Worm (Caenorhabditis elegans) whole organism, early embryonic: Measurements from ENCODE around the gene irld-21.

Experiments
- B0310.2 ChIP-seq: sonication (generic microtip); optimal IDR thresholded peaks from 2 replicates; lab custom pipeline; 2016; ENCODE audit warnings: mild to moderate bottlenecking, missing genetic modification characterization, missing compliant biosample characterization
- F13C5.2 ChIP-seq: sonication (generic microtip); optimal IDR thresholded peaks from 2 replicates; lab custom pipeline; 2017; ENCODE audit warnings: mild to moderate bottlenecking, missing genetic modification characterization, inconsistent platforms, missing compliant biosample characterization
- aly-1 ChIP-seq: sonication (generic microtip); optimal IDR thresholded peaks from 2 replicates; lab custom pipeline; 2016; ENCODE audit warnings: missing genetic modification characterization, missing compliant biosample characterization
- ama-1 ChIP-seq: fragments of 150-350 bp; optimal IDR thresholded peaks from 2 replicates; lab custom pipeline; 2014
- ceh-13 ChIP-seq: fragments of 200-800 bp; sonication (Bioruptor generic); optimal IDR thresholded peaks from 2 replicates; lab custom pipeline; 2018; ENCODE audit warnings: mild to moderate bottlenecking, missing genetic modification characterization, missing compliant biosample characterization
- ets-7 ChIP-seq: sonication (generic microtip); optimal IDR thresholded peaks from 2 replicates; lab custom pipeline; 2016; ENCODE audit warnings: missing genotype, missing genetic modification characterization, missing compliant biosample characterization
- flt-1 ChIP-seq: fragments of 200-800 bp; sonication (Bioruptor generic); IDR thresholded peaks from 2 replicates; pipeline ENCODE4 v1.3.6; 2022; ENCODE audit warnings: missing genetic modification characterization, missing compliant biosample characterization
- hmbx-1 ChIP-seq: sonication (generic microtip); optimal IDR thresholded peaks from 2 replicates; lab custom pipeline; 2016; ENCODE audit warnings: mild to moderate bottlenecking, missing genetic modification characterization, missing compliant biosample characterization
- hmg-4 ChIP-seq: fragments of 200-800 bp; sonication (Bioruptor generic); optimal IDR thresholded peaks from 2 replicates; lab custom pipeline; 2018; ENCODE audit warnings: mild to moderate bottlenecking, missing genetic modification characterization, missing compliant biosample characterization
- hnd-1 ChIP-seq: sonication (generic microtip); optimal IDR thresholded peaks from 2 replicates; lab custom pipeline; 2016; ENCODE audit warnings: missing genetic modification characterization, missing compliant biosample characterization
- pes-1 ChIP-seq: fragments of 200-800 bp; sonication (Bioruptor generic); IDR thresholded peaks from 2 replicates; pipeline ENCODE4 v1.3.6; 2022; ENCODE audit warnings: missing genetic modification reagents, missing genetic modification characterization, missing compliant biosample characterization
- scrt-1 ChIP-seq: fragments of 200-800 bp; sonication (Bioruptor generic); IDR thresholded peaks from 2 replicates; pipeline ENCODE4 v1.3.6; 2022; ENCODE audit warnings: missing genetic modification characterization, missing compliant biosample characterization
- sea-1 ChIP-seq: fragments of 200-800 bp; sonication (Bioruptor generic); conservative IDR thresholded peaks from 2 replicates; pipeline ENCODE4 v1.3.6; 2022; ENCODE audit warnings: missing genetic modification characterization, missing compliant biosample characterization
- tbx-11 ChIP-seq: fragments of 200-800 bp; sonication (Bioruptor generic); IDR thresholded peaks from 2 replicates; pipeline ENCODE4 v1.3.6; 2022; ENCODE audit warnings: missing genetic modification characterization, missing compliant biosample characterization
- tbx-37 ChIP-seq: fragments of 200-800 bp; sonication (Bioruptor generic); conservative IDR thresholded peaks from 2 replicates; pipeline ENCODE4 v1.3.6; 2022; ENCODE audit warnings: missing genetic modification reagents, missing genetic modification characterization, missing compliant biosample characterization
- tra-4 ChIP-seq: sonication (generic microtip); optimal IDR thresholded peaks from 2 replicates; lab custom pipeline; 2017; ENCODE audit warnings: missing genetic modification characterization, missing compliant biosample characterization

irld-21 gene

DNA sequence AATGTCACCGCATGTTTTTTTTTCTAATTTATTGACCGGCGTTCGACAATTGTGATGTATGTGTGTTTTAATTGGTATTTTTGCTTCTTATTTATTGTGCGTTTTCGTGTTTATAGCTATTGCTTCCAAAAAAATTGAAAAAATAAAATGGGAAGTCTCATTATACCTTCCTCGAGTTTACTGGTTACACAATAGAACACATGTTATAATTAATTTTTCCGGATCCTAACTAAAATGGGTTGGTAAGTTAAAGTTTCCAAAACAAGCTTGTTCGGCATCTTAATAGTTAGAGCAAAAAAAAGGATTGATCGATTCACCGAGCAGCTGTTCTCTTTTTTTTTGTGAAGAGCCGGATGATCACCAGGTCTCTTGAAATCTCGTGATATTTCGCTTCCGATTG is 33.4 kb upstream of the irld-21 start, which contains the start of gene ttr-54:
Gene ttr-54, plus strand, starts transcription at position 301 of the 400 bp plus-strand sequence.
- TF ChIP-seq aly-1 = no peak

ce11 chrIV:10153479-10153878 is 31.4 kb upstream of the irld-21 start:
- no peak for TF ChIP-seq hnd-1 (tag; lab: Kevin White, UChicago)
- no peak for TF ChIP-seq aly-1
- TF ChIP-seq ceh-13 (GFP tag; lab: Kevin White, UChicago) = no peak
- no peak for TF ChIP-seq sea-1 (GFP tag; lab: Robert Waterston, UW)
- no peak for TF ChIP-seq scrt-1 (GFP tag; lab: Robert Waterston, UW)
- no peak for TF ChIP-seq flt-1 (GFP tag; lab: Robert Waterston, UW)

- TF ChIP-seq tra-4 (tag; lab: Kevin White, UChicago) (no peak), ceh-13 (GFP tag; lab: Kevin White, UChicago) (no peak), ama-1 (no peak), tbx-37 (GFP tag; lab: Robert Waterston, UW) (no peak), ets-7 (tag; lab: Kevin White, UChicago) (no peak), pes-1 (no peak)
These were observed 29.4 kb upstream of the irld-21 start, which contains the start of gene copg-1 for ce11 chrIV:10151439-10151997. copg-1 (plus strand) TSS chrIV:10151947.

- TF ChIP-seq hmbx-1 (tag; lab: Kevin White, UChicago) (no peak), ets-7 (tag; lab: Kevin White, UChicago) (no peak), sea-1 (GFP tag; lab: Robert Waterston, UW) (no peak), tra-4 (tag; lab: Kevin White, UChicago) (no peak), aly-1 (no peak), ceh-13 (GFP tag; lab: Kevin White, UChicago) (no peak), B0310.2 (tag; lab: Kevin White, UChicago) (no peak), hnd-1 (tag; lab: Kevin White, UChicago) (no peak), scrt-1 (GFP tag; lab: Robert Waterston, UW) (no peak), tbx-37 (GFP tag; lab: Robert Waterston, UW) (no peak), pes-1 (no peak), ama-1 (no peak)
These were observed 28.5 kb upstream of the irld-21 start, which contains the start of gene tsp-12 for ce11 chrIV:10150552-10151004. tsp-12 (minus strand) TSS chrIV:10150602.

ce11 chrIV:10148938-10149337 is 26.8 kb upstream of the irld-21 start, which contains the start of gene pigs-1:
pigs-1 (minus strand) TSS chrIV:10149038.
- TF ChIP-seq aly-1 = no peak
- TF ChIP-seq pes-1 = no peak
- no peak for TF ChIP-seq B0310.2 (tag; lab: Kevin White, UChicago)
- TF ChIP-seq F13C5.2 (tag; lab: Kevin White, UChicago) = no peak
- no peak for TF ChIP-seq sea-1 (GFP tag; lab: Robert Waterston, UW)
- no peak for TF ChIP-seq hmbx-1 (tag; lab: Kevin White, UChicago)
- no peak for TF ChIP-seq tra-4 (tag; lab: Kevin White, UChicago)
- TF ChIP-seq ama-1 = no peak
- no peak for TF ChIP-seq scrt-1 (GFP tag; lab: Robert Waterston, UW)
- no peak for TF ChIP-seq tbx-11 (GFP tag; lab: Robert Waterston, UW)
- TF ChIP-seq flt-1 (GFP tag; lab: Robert Waterston, UW) = no peak
- no peak for TF ChIP-seq hnd-1 (tag; lab: Kevin White, UChicago)
- TF ChIP-seq ceh-13 (GFP tag; lab: Kevin White, UChicago) = no peak

- TF ChIP-seq hnd-1 (tag; lab: Kevin White, UChicago) = no peak
- TF ChIP-seq ceh-13 (GFP tag; lab: Kevin White, UChicago) = no peak
These were observed 24.8 kb upstream of the irld-21 start, which contains the start of gene T14G10.8 for ce11 chrIV:10146885-10147284. T14G10.8 (minus strand) TSS chrIV:10146985.

ce11 chrIV:10144909-10145308 is 22.8 kb upstream of the irld-21 start:
- TF ChIP-seq tbx-11 (GFP tag; lab: Robert Waterston, UW) = no peak

ce11 chrIV:10144487-10144886 is 22.4 kb upstream of the irld-21 start:
- TF ChIP-seq hmg-4 = no peak
- TF ChIP-seq hmbx-1 (tag; lab: Kevin White, UChicago) = no peak
- TF ChIP-seq sea-1 (GFP tag; lab: Robert Waterston, UW) = no peak
- no peak for TF ChIP-seq B0310.2 (tag; lab: Kevin White, UChicago)
- TF ChIP-seq ceh-13 (GFP tag; lab: Kevin White, UChicago) = no peak
- TF ChIP-seq ama-1 = no peak
- no peak for TF ChIP-seq pes-1
- no peak for TF ChIP-seq F13C5.2 (tag; lab: Kevin White, UChicago)
- TF ChIP-seq ets-7 (tag; lab: Kevin White, UChicago) = no peak
- TF ChIP-seq tbx-11 (GFP tag; lab: Robert Waterston, UW) = no peak
- TF ChIP-seq aly-1 = no peak
- TF ChIP-seq tra-4 (tag; lab: Kevin White, UChicago) = no peak
- no peak for TF ChIP-seq hnd-1 (tag; lab: Kevin White, UChicago)

DNA sequence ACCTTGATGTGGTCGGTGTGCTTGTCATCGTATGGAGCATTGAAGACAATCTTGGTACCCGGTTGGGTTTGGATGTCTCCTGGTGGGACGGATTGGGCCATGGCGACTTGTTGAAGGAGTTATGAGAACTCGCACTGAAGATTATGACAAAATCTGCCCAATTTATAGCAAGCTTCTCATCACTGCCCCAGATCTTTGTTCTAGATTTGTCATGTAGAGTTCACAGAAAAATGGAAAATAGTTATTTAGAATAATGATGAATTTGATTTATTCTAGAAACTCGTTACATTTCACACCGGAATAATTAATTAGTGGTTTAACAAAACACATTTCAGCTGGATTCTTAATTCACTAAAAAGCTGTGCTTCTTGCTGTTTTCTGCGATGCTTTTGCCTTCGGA is 21.5 kb upstream of the irld-21 start, which contains the start of gene msp-38:
Gene msp-38, minus strand, starts transcription at position 101 of the 400 bp plus-strand sequence.
- TF ChIP-seq aly-1 = no peak
